Fruit fly (Drosophila melanogaster) whole organism, embryonic: ENCODE measurements around the gene CG1640.

Source experiments
- Abd-B ChIP-seq: fragments of 200-800 bp; sonication (Bioruptor generic); optimal IDR thresholded peaks from 2 replicates; lab custom pipeline; 2018; ENCODE audit warnings: missing biosample characterization, mild to moderate bottlenecking, missing genetic modification characterization, moderate library complexity
- CG10274 ChIP-seq: fragments of 200-800 bp; sonication (Bioruptor generic); optimal IDR thresholded peaks from 3 replicates; lab custom pipeline; 2017; ENCODE audit warnings: missing biosample characterization, mild to moderate bottlenecking, missing genetic modification characterization
- CG10431 ChIP-seq: fragments of 200-800 bp; sonication (Bioruptor generic); optimal IDR thresholded peaks from 3 replicates; lab custom pipeline; 2018; ENCODE audit warnings: missing biosample characterization, mild to moderate bottlenecking, missing genetic modification characterization
- CG10959 ChIP-seq: fragments of 200-800 bp; sonication (Bioruptor generic); IDR thresholded peaks from 2 replicates; pipeline ENCODE4 v1.3.6; 2022; ENCODE audit warnings: missing biosample characterization, missing genetic modification characterization
- CG12104 ChIP-seq: fragments of 200-800 bp; sonication (Bioruptor generic); optimal IDR thresholded peaks from 3 replicates; lab custom pipeline; 2016; ENCODE audit warnings: missing biosample characterization, missing genetic modification characterization
- CG12219 ChIP-seq: fragments of 200-800 bp; sonication (Bioruptor generic); optimal IDR thresholded peaks from 3 replicates; lab custom pipeline; 2018; ENCODE audit warnings: missing biosample characterization, mild to moderate bottlenecking, missing genetic modification characterization
- CG13624 ChIP-seq: fragments of 200-800 bp; sonication (Bioruptor generic); optimal IDR thresholded peaks from 2 replicates; lab custom pipeline; 2016; ENCODE audit warnings: missing biosample characterization, missing genetic modification characterization
- CG15011 ChIP-seq: fragments of 200-800 bp; sonication (Bioruptor generic); optimal IDR thresholded peaks from 3 replicates; lab custom pipeline; 2018; ENCODE audit warnings: missing biosample characterization, mild to moderate bottlenecking, missing genetic modification characterization
- CG15479 ChIP-seq: fragments of 200-800 bp; sonication (Bioruptor generic); optimal IDR thresholded peaks from 3 replicates; lab custom pipeline; 2019; ENCODE audit warnings: missing biosample characterization, mild to moderate bottlenecking, missing genetic modification characterization, moderate library complexity
- CG15696 ChIP-seq: fragments of 200-800 bp; sonication (Bioruptor generic); optimal IDR thresholded peaks from 2 replicates; lab custom pipeline; 2019; ENCODE audit warnings: missing biosample characterization, mild to moderate bottlenecking, missing genetic modification characterization, moderate library complexity
- CG17328 ChIP-seq: fragments of 200-800 bp; sonication (Bioruptor generic); IDR thresholded peaks from 2 replicates; pipeline ENCODE4 v1.3.6; 2022; ENCODE audit warnings: missing biosample characterization, missing genetic modification characterization
- CG17829 ChIP-seq: fragments of 200-800 bp; optimal IDR thresholded peaks from 2 replicates; lab custom pipeline; 2019; ENCODE audit warnings: missing biosample characterization, mild to moderate bottlenecking, missing genetic modification characterization, moderate library complexity
- CG18476 ChIP-seq: fragments of 200-800 bp; sonication (Bioruptor generic); optimal IDR thresholded peaks from 2 replicates; lab custom pipeline; 2016; ENCODE audit warnings: missing biosample characterization, mild to moderate bottlenecking, missing genetic modification characterization
- CG2129 ChIP-seq: fragments of 200-800 bp; sonication (Bioruptor generic); IDR thresholded peaks from 2 replicates; pipeline ENCODE4 v1.3.6; 2022; ENCODE audit warnings: missing biosample characterization, missing genetic modification characterization; ENCODE audit not compliant: partially characterized antibody
- CG31224 ChIP-seq: fragments of 200-800 bp; sonication (Bioruptor generic); IDR thresholded peaks from 2 replicates; pipeline ENCODE4 v1.3.6; 2022; ENCODE audit warnings: missing biosample characterization, missing genetic modification characterization
- CG31365 ChIP-seq: fragments of 200-800 bp; sonication (Bioruptor generic); optimal IDR thresholded peaks from 2 replicates; lab custom pipeline; 2018; ENCODE audit warnings: missing biosample characterization, mild to moderate bottlenecking, missing genetic modification characterization
- CG4282 ChIP-seq: fragments of 200-800 bp; sonication (Bioruptor generic); optimal IDR thresholded peaks from 2 replicates; lab custom pipeline; 2016; ENCODE audit warnings: missing biosample characterization, missing genetic modification characterization
- CG4360 ChIP-seq: fragments of 200-800 bp; sonication (Bioruptor generic); IDR thresholded peaks from 2 replicates; pipeline ENCODE4 v1.3.6; 2022; ENCODE audit warnings: missing biosample characterization, missing genetic modification characterization
- CG6272 ChIP-seq: fragments of 200-800 bp; sonication (Bioruptor generic); IDR thresholded peaks from 2 replicates; pipeline ENCODE4 v1.3.6; 2022; ENCODE audit warnings: missing biosample characterization, missing genetic modification characterization
- CG7556 ChIP-seq: fragments of 200-800 bp; sonication (Bioruptor generic); optimal IDR thresholded peaks from 2 replicates; lab custom pipeline; 2017; ENCODE audit warnings: missing biosample characterization, mild to moderate bottlenecking, missing genetic modification characterization
- CG7987 ChIP-seq: fragments of 200-800 bp; sonication (Bioruptor generic); optimal IDR thresholded peaks from 2 replicates; lab custom pipeline; 2018; ENCODE audit warnings: missing biosample characterization, mild to moderate bottlenecking, missing genetic modification characterization, moderate library complexity
- CG9797 ChIP-seq: fragments of 200-800 bp; sonication (Bioruptor generic); optimal IDR thresholded peaks from 3 replicates; lab custom pipeline; 2018; ENCODE audit warnings: missing biosample characterization, mild to moderate bottlenecking, missing genetic modification characterization
- CHES-1-like ChIP-seq: fragments of 200-800 bp; sonication (Bioruptor generic); optimal IDR thresholded peaks from 2 replicates; lab custom pipeline; 2016; ENCODE audit warnings: missing biosample characterization, missing genetic modification characterization
- CrebB ChIP-seq: fragments of 200-800 bp; sonication (Bioruptor generic); optimal IDR thresholded peaks from 3 replicates; lab custom pipeline; 2018; ENCODE audit warnings: missing biosample characterization, mild to moderate bottlenecking, missing genetic modification characterization
- D19B ChIP-seq: fragments of 200-800 bp; sonication (Bioruptor generic); optimal IDR thresholded peaks from 2 replicates; lab custom pipeline; 2017; ENCODE audit warnings: missing biosample characterization, mild to moderate bottlenecking, missing genetic modification characterization
- Dbx ChIP-seq: fragments of 200-800 bp; sonication (Bioruptor generic); IDR thresholded peaks from 3 replicates; pipeline ENCODE4 v1.3.6; 2022; ENCODE audit warnings: missing biosample characterization, missing genetic modification characterization
- Doc2 ChIP-seq: fragments of 200-800 bp; sonication (Bioruptor generic); IDR thresholded peaks from 2 replicates; pipeline ENCODE4 v1.3.6; 2022; ENCODE audit warnings: missing biosample characterization, missing genetic modification characterization
- Dp ChIP-seq: fragments of 200-800 bp; sonication (Bioruptor generic); optimal IDR thresholded peaks from 2 replicates; lab custom pipeline; 2018; ENCODE audit warnings: missing biosample characterization, mild to moderate bottlenecking, missing genetic modification characterization, moderate library complexity
- Gsc ChIP-seq: fragments of 200-800 bp; sonication (Bioruptor generic); IDR thresholded peaks from 2 replicates; pipeline ENCODE4 v1.3.6; 2022; ENCODE audit warnings: missing biosample characterization, missing genetic modification characterization
- HHEX ChIP-seq: fragments of 200-800 bp; sonication (Bioruptor generic); optimal IDR thresholded peaks from 3 replicates; lab custom pipeline; 2017; ENCODE audit warnings: missing biosample characterization, mild to moderate bottlenecking, missing genetic modification characterization, missing genetic modification reagents
- Sry-β ChIP-seq: fragments of 200-800 bp; sonication (Bioruptor generic); optimal IDR thresholded peaks from 2 replicates; lab custom pipeline; 2018; ENCODE audit warnings: missing biosample characterization, mild to moderate bottlenecking, missing genetic modification characterization, moderate library complexity
- Trl ChIP-seq, 3 experiments: fragments of >200 bp in 2 of 3; fragments of 200-800 bp in 1 of 3; sonication (Bioruptor generic) in 1 of 3; optimal IDR thresholded peaks; 2 replicates in 1 of 3; 3 replicates in 2 of 3; lab custom pipeline; 2016 to 2017; ENCODE audit warnings: missing biosample characterization in 1 of 3, missing genetic modification characterization in 1 of 3
- cad ChIP-seq: fragments of >200 bp; optimal IDR thresholded peaks from 2 replicates; lab custom pipeline; 2017; ENCODE audit warnings: missing biosample characterization, missing genetic modification characterization
- cato ChIP-seq: fragments of 200-800 bp; sonication (Bioruptor generic); optimal IDR thresholded peaks from 2 replicates; lab custom pipeline; 2016; ENCODE audit warnings: missing biosample characterization, missing genetic modification characterization, borderline replicate concordance
- caup ChIP-seq: fragments of 200-800 bp; sonication (Bioruptor generic); optimal IDR thresholded peaks from 3 replicates; lab custom pipeline; 2017; ENCODE audit warnings: missing biosample characterization, mild to moderate bottlenecking, missing genetic modification characterization, moderate library complexity; ENCODE audit not compliant: severe bottlenecking
- chm ChIP-seq: fragments of 200-800 bp; sonication (Bioruptor generic); IDR thresholded peaks from 2 replicates; pipeline ENCODE4 v1.3.6; 2022; ENCODE audit warnings: missing biosample characterization, missing genetic modification characterization
- crp ChIP-seq, 2 experiments: fragments of 200-800 bp; sonication (Bioruptor generic); optimal IDR thresholded peaks; 2 replicates in 1 of 2; 3 replicates in 1 of 2; lab custom pipeline; 2017; ENCODE audit warnings: missing biosample characterization in 2 of 2, missing genetic modification characterization in 2 of 2, mild to moderate bottlenecking in 1 of 2, moderate library complexity in 1 of 2
- fd96Cb ChIP-seq: fragments of 200-800 bp; sonication (Bioruptor generic); optimal IDR thresholded peaks from 2 replicates; lab custom pipeline; 2018; ENCODE audit warnings: missing biosample characterization, mild to moderate bottlenecking, missing genetic modification characterization, moderate library complexity
- ftz-f1 ChIP-seq: fragments of 200-800 bp; sonication (Bioruptor generic); optimal IDR thresholded peaks from 2 replicates; lab custom pipeline; 2016; ENCODE audit warnings: missing biosample characterization, missing genetic modification characterization
- lilli ChIP-seq: fragments of 200-800 bp; sonication (Bioruptor generic); optimal IDR thresholded peaks from 3 replicates; lab custom pipeline; 2016; ENCODE audit warnings: missing biosample characterization, missing genetic modification characterization
- onecut ChIP-seq: fragments of 200-800 bp; sonication (Bioruptor generic); IDR thresholded peaks from 2 replicates; pipeline ENCODE4 v1.3.6; 2022; ENCODE audit warnings: missing biosample characterization, missing genetic modification characterization
- phol ChIP-seq: fragments of 200-800 bp; sonication (Bioruptor generic); optimal IDR thresholded peaks from 3 replicates; lab custom pipeline; 2018; ENCODE audit warnings: missing biosample characterization, mild to moderate bottlenecking, missing genetic modification characterization, moderate library complexity
- run ChIP-seq: fragments of 200-800 bp; sonication (Bioruptor generic); optimal IDR thresholded peaks from 3 replicates; lab custom pipeline; 2018; ENCODE audit warnings: missing biosample characterization, mild to moderate bottlenecking, missing genetic modification characterization
- scrt ChIP-seq: fragments of 200-800 bp; sonication (Bioruptor generic); optimal IDR thresholded peaks from 2 replicates; lab custom pipeline; 2018; ENCODE audit warnings: missing biosample characterization, mild to moderate bottlenecking, missing genetic modification characterization, moderate library complexity
- slbo ChIP-seq: fragments of 200-800 bp; sonication (Bioruptor generic); IDR thresholded peaks from 2 replicates; pipeline ENCODE4 v1.3.6; 2022; ENCODE audit warnings: missing biosample characterization, missing genetic modification characterization
- tin ChIP-seq: fragments of 200-800 bp; sonication (Bioruptor generic); optimal IDR thresholded peaks from 3 replicates; lab custom pipeline; 2016; ENCODE audit warnings: missing biosample characterization, missing genetic modification characterization
- zfh1 ChIP-seq: fragments of 200-800 bp; sonication (Bioruptor generic); IDR thresholded peaks from 3 replicates; pipeline ENCODE4 v1.3.6; 2022; ENCODE audit warnings: missing biosample characterization, missing genetic modification characterization

The CG1640 gene

DNA sequence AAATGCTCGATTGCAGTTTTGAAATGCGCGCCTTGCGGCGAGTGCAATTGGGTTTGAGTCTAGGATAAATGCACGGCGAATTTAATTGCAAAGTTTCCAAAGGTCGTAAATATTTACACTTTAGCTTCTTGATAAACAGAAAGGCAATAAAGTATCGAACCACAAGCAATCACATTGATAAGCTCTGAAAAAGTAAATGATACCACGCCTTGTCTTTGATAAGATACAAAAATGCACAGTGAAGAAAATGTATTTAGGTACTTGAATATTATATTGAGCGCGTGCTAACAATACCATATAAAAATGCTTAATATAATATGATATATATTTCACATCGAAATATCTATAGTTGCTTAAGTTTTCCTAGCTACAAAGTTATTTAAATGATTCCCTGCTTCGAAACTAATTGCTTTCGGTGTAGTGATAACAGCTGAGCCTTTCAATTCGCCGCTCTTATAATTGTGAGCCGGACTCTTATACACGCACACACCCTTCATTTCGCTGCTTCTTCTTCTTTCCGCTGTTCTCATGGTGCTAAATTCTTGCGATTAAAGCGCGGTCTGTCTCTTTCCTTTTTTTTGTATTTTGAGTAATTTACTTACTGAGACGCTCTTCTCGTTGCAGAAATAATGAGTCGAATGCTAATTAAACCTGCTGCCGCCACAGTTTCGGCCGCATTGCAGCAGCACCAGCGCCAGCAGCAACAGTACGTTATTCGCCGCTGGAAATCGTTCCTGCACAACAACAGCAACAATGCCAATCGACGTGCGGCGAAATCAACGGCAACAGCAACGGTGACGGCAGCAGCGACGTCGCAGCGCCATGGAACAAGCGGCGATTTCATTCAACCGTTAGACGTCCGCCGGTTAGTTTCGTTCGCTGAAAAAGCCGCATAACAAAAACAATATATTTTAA is 3.1 kb downstream of the CG1640 start (continued):
- no peak for TF ChIP-seq cad
- peak; percentile 81 for TF ChIP-seq tin (GFP tag; lab: Kevin White, UChicago)
- TF ChIP-seq onecut (GFP tag; lab: Robert Waterston, UW), result peak; percentile 32; the same call in 1 of the 2 replicates
- peak; percentile 77 for TF ChIP-seq Dbx (GFP tag; lab: Robert Waterston, UW)
- TF ChIP-seq CrebB (tag; lab: Kevin White, UChicago), result peak; percentile 71
- peak; percentile 77 for TF ChIP-seq CG18476
- TF ChIP-seq crp (GFP tag; optimal IDR thresholded peaks at IDR 0.05; lab: Kevin White, UChicago), result peak in 1 of 2 experiments; percentile 76
- peak; percentile 80 for TF ChIP-seq chm (GFP tag; lab: Robert Waterston, UW)
- peak; percentile 86 for TF ChIP-seq fd96Cb (tag; lab: Kevin White, UChicago)
- TF ChIP-seq CG15479 (GFP tag; lab: Kevin White, UChicago), result peak; percentile 32
- peak; percentile 34 for TF ChIP-seq CG10274 (GFP tag; lab: Kevin White, UChicago)
- peak; percentile 81 for TF ChIP-seq CG17328 (GFP tag; lab: Robert Waterston, UW)
- TF ChIP-seq Trl (optimal IDR thresholded peaks at IDR 0.05; lab: Kevin White, UChicago), result peak; percentile 18 to 39
- TF ChIP-seq Trl (GFP tag; optimal IDR thresholded peaks at IDR 0.05; lab: Kevin White, UChicago), result no peak
- no peak for TF ChIP-seq CG9797
- peak; percentile 69 for TF ChIP-seq CG31224 (GFP tag; lab: Robert Waterston, UW)
- TF ChIP-seq CG15011 (GFP tag; lab: Kevin White, UChicago), result peak; percentile 74
- peak; percentile 67 for TF ChIP-seq D19B (GFP tag; lab: Kevin White, UChicago)
- TF ChIP-seq CG10431 (GFP tag; lab: Kevin White, UChicago), result peak; percentile 50
- peak; percentile 79 for TF ChIP-seq Dp (GFP tag; lab: Kevin White, UChicago)
- peak; percentile 71 for TF ChIP-seq CG15696
- TF ChIP-seq lilli (GFP tag; lab: Kevin White, UChicago), result peak; percentile 32
- peak; percentile 89 for TF ChIP-seq CG7556 (GFP tag; lab: Kevin White, UChicago)
- TF ChIP-seq cato (GFP tag; lab: Kevin White, UChicago), result peak; percentile 58
- 0 out of 2 replicates have a peak, but pooled peaks have one; percentile 15 for TF ChIP-seq CG10959
- peak; percentile 54 for TF ChIP-seq CG12104
- TF ChIP-seq CG13624, result peak; percentile 2
- TF ChIP-seq scrt (GFP tag; lab: Kevin White, UChicago), result peak; percentile 63
- TF ChIP-seq CG31365, result peak; percentile 40
- no peak for TF ChIP-seq Doc2 (GFP tag; lab: Robert Waterston, UW)
- no peak for TF ChIP-seq CG4282 (GFP tag; lab: Kevin White, UChicago)
- peak; percentile 80 for TF ChIP-seq zfh1 (GFP tag; lab: Robert Waterston, UW)
- peak; percentile 79 for TF ChIP-seq CG12219 (GFP tag; lab: Kevin White, UChicago)
- TF ChIP-seq phol (tag; lab: Kevin White, UChicago), result peak; percentile 85
- TF ChIP-seq CG7987, result peak; percentile 33
- TF ChIP-seq slbo (GFP tag; lab: Robert Waterston, UW), result peak; percentile 87
- TF ChIP-seq run, result peak; percentile 89
- TF ChIP-seq HHEX, result peak; percentile 84
- TF ChIP-seq Abd-B (GFP tag; lab: Kevin White, UChicago), result peak; percentile 74
- TF ChIP-seq caup (GFP tag; lab: Kevin White, UChicago), result peak; percentile 80
- peak; percentile 88 for TF ChIP-seq CG17829
- TF ChIP-seq Sry-β (GFP tag; lab: Kevin White, UChicago), result peak; percentile 41
- TF ChIP-seq ftz-f1 (GFP tag; lab: Kevin White, UChicago), result no peak
- TF ChIP-seq CHES-1-like, result peak; percentile 17
- peak; percentile 83 for TF ChIP-seq CG6272 (GFP tag; lab: Robert Waterston, UW)
- TF ChIP-seq CG4360 (GFP tag; lab: Robert Waterston, UW), result 0 out of 2 replicates have a peak, but pooled peaks have one; percentile 27
- no peak for TF ChIP-seq CG2129 (GFP tag; lab: Robert Waterston, UW)
- TF ChIP-seq Gsc (GFP tag; lab: Robert Waterston, UW), result no peak
